Worm (Caenorhabditis elegans) whole organism, late embryonic: ENCODE measurements around the gene irld-23.

Experiments
- K09A11.1 ChIP-seq: sonication (generic microtip); optimal IDR thresholded peaks from 2 replicates; lab custom pipeline; 2017; ENCODE audit warnings: antibody characterized with exemption, mild to moderate bottlenecking, missing genetic modification characterization, missing compliant biosample characterization; ENCODE audit not compliant: insufficient read depth
- ceh-18 ChIP-seq: sonication (generic microtip); optimal IDR thresholded peaks from 2 replicates; lab custom pipeline; 2016; ENCODE audit warnings: missing genetic modification characterization, missing compliant biosample characterization
- dve-1 ChIP-seq: sonication (generic microtip); optimal IDR thresholded peaks from 2 replicates; lab custom pipeline; 2017; ENCODE audit warnings: antibody characterized with exemption, mild to moderate bottlenecking, missing genetic modification characterization, missing compliant biosample characterization
- fkh-10 ChIP-seq: fragments of 150-350 bp; optimal IDR thresholded peaks from 2 replicates; lab custom pipeline; 2014; ENCODE audit warnings: missing biosample characterization, missing genetic modification reagents, missing genetic modification characterization
- lim-6 ChIP-seq: sonication (generic microtip); optimal IDR thresholded peaks from 2 replicates; lab custom pipeline; 2016; ENCODE audit warnings: missing genetic modification characterization, missing compliant biosample characterization
- nfya-1 ChIP-seq: sonication (generic microtip); optimal IDR thresholded peaks from 2 replicates; lab custom pipeline; 2017; ENCODE audit warnings: missing genetic modification characterization, mild to moderate bottlenecking, missing compliant biosample characterization, antibody characterized with exemption, moderate library complexity
- nhr-232 ChIP-seq: sonication (generic microtip); optimal IDR thresholded peaks from 2 replicates; lab custom pipeline; 2016; ENCODE audit warnings: missing genetic modification characterization, missing compliant biosample characterization
- pat-9 ChIP-seq: fragments of 200-800 bp; sonication (Bioruptor generic); optimal IDR thresholded peaks from 2 replicates; lab custom pipeline; 2018; ENCODE audit warnings: mild to moderate bottlenecking, missing genetic modification characterization, moderate library complexity, missing compliant biosample characterization
- pha-4 ChIP-seq: fragments of 150-350 bp; optimal IDR thresholded peaks from 2 replicates; lab custom pipeline; 2018; ENCODE audit warnings: missing biosample characterization, missing genetic modification reagents, missing genetic modification characterization
- tbx-2 ChIP-seq: sonication (generic microtip); optimal IDR thresholded peaks from 2 replicates; lab custom pipeline; 2016; ENCODE audit warnings: missing genetic modification characterization, missing compliant biosample characterization
- ztf-16 ChIP-seq: sonication (generic microtip); optimal IDR thresholded peaks from 2 replicates; lab custom pipeline; 2017; ENCODE audit warnings: missing genetic modification characterization, missing compliant biosample characterization

DNA sequence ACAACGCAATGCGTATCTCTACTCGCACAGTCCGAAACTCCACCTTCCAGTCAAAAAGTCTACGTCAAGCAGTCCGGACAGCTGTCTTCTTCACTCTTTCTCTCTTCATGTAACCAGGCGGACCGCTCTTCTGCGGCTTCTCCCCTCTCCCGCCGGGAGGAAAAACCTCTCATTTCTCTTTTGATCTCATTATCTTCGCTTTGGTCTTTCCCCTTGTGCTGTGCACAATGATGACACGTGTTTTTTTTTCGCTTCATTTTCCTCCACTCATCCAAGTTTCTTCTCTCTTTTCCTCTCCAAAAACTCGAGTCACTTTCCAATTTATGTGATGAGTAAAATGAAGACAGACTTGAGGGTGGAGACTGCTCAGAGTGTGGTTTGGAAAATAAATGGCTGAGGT is 37.5 kb downstream of the irld-23 start, which contains the start of gene F35B3.7:
- TF ChIP-seq pat-9 (tag; lab: Kevin White, UChicago) (no peak), lim-6 (tag; lab: Kevin White, UChicago) (no peak), nfya-1 (no peak), tbx-2 (no peak), pha-4 (tag; lab: Kevin White, UChicago) (no peak), dve-1 (tag; lab: Kevin White, UChicago) (no peak), nhr-232 (tag; lab: Kevin White, UChicago) (no peak), fkh-10 (GFP tag; lab: Kevin White, UChicago) (no peak), ceh-18 (tag; lab: Kevin White, UChicago) (peak; percentile 84), K09A11.1 (tag; lab: Kevin White, UChicago) (no peak), ztf-16 (no peak)
